Worm (Caenorhabditis elegans) whole organism, mixed stage, embryonic: ENCODE results near the gene scav-4.

Experiments
- blmp-1 ChIP-seq: fragments of 150-350 bp; optimal IDR thresholded peaks from 2 replicates; lab custom pipeline; 2014; ENCODE audit warnings: missing biosample characterization, missing genetic modification characterization
- ces-1 ChIP-seq: fragments of 150-350 bp; optimal IDR thresholded peaks from 2 replicates; lab custom pipeline; 2014; ENCODE audit warnings: missing biosample characterization, missing genetic modification reagents, missing genetic modification characterization
- cnd-1 ChIP-seq: fragments of 200-800 bp; sonication (Bioruptor generic); optimal IDR thresholded peaks from 2 replicates; lab custom pipeline; 2018; ENCODE audit warnings: mild to moderate bottlenecking, missing genetic modification characterization, missing compliant biosample characterization
- elt-3 ChIP-seq: fragments of 150-350 bp; optimal IDR thresholded peaks from 2 replicates; lab custom pipeline; 2014; ENCODE audit warnings: missing biosample characterization, missing genetic modification characterization
- lin-13 ChIP-seq: fragments of 150-350 bp; optimal IDR thresholded peaks from 2 replicates; lab custom pipeline; 2014; ENCODE audit warnings: missing biosample characterization, missing genetic modification characterization
- mep-1 ChIP-seq: fragments of 150-350 bp; optimal IDR thresholded peaks from 2 replicates; lab custom pipeline; 2017; ENCODE audit warnings: missing biosample characterization, missing genetic modification reagents, missing genetic modification characterization, inconsistent platforms
- nhr-2 ChIP-seq: fragments of 150-350 bp; optimal IDR thresholded peaks from 2 replicates; lab custom pipeline; 2014; ENCODE audit warnings: missing biosample characterization, missing genetic modification characterization
- nhr-237 ChIP-seq: fragments of 150-350 bp; optimal IDR thresholded peaks from 2 replicates; lab custom pipeline; 2014; ENCODE audit warnings: missing biosample characterization, missing genetic modification characterization
- unc-120 ChIP-seq: sonication (generic microtip); optimal IDR thresholded peaks from 2 replicates; lab custom pipeline; 2017; ENCODE audit warnings: missing genetic modification characterization, missing compliant biosample characterization; ENCODE audit not compliant: poor library complexity, severe bottlenecking
- unc-62 ChIP-seq: fragments of 150-350 bp; optimal IDR thresholded peaks from 2 replicates; lab custom pipeline; 2014; ENCODE audit warnings: missing biosample characterization, missing genetic modification reagents, missing genetic modification characterization
- ztf-11 ChIP-seq: fragments of 150-350 bp; optimal IDR thresholded peaks from 2 replicates; lab custom pipeline; 2014; ENCODE audit warnings: missing biosample characterization, missing genetic modification characterization

DNA sequence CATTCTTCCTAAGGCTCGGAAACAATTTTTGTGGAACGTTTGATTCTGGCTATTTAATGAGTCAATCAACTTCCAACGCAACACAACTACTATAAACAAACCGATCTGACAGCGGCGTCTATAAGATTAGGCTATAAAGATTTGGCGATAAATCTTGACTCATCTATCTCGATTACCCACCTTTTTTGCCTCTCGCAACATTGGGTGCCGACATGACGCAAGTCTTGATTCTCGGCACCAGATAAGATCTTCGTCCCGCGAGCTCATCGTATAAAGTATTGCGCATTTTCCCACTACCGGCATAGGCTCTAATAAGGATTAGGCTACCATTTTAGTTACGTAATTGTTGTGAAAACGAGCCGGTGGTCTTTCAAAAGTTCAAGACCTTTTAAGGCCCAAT, 30.3 kb downstream of the scav-4 start:
- TF ChIP-seq blmp-1 (no peak), lin-13 (no peak), ztf-11 (tag; lab: Kevin White, UChicago) (no peak), nhr-2 (tag; lab: Kevin White, UChicago) (peak; percentile 86), elt-3 (no peak), nhr-237 (tag; lab: Kevin White, UChicago) (no peak), ces-1 (GFP tag; lab: Kevin White, UChicago) (no peak), unc-120 (tag; lab: Kevin White, UChicago) (no peak), unc-62 (peak; percentile 54), cnd-1 (no peak), mep-1 (tag; lab: Kevin White, UChicago) (no peak)
